Worm (Caenorhabditis elegans): Measurements from ENCODE around the gene flr-1.
"Not testable (repeated sequence)": the region's sequence is repeated elsewhere in the genome, so short reads cannot be mapped to it uniquely, and the experiment has no call there.

- not testable (repeated sequence) for TF ChIP-seq ceh-13 (GFP tag; optimal IDR thresholded peaks at IDR 0.05); ama-1 (optimal IDR thresholded peaks at IDR 0.05); F13C5.2 (tag; optimal IDR thresholded peaks at IDR 0.05); flt-1 (GFP tag; IDR thresholded peaks at IDR 0.05); hmbx-1 (tag; optimal IDR thresholded peaks at IDR 0.05); hmg-4 (GFP tag; optimal IDR thresholded peaks at IDR 0.05); scrt-1 (GFP tag; IDR thresholded peaks at IDR 0.05); tra-4 (tag; optimal IDR thresholded peaks at IDR 0.05); tbx-37 (GFP tag; conservative IDR thresholded peaks at IDR 0.05); B0310.2 (tag; optimal IDR thresholded peaks at IDR 0.05)
Observed at ce11 chrX:13431388-13431787, 25.0 kb downstream of the flr-1 start, which contains the start of gene C29F7.10.
